Worm (Caenorhabditis elegans): ENCODE measurements around the gene W02H5.19.
"Not testable (repeated sequence)": the region's sequence is repeated elsewhere in the genome, so short reads cannot be mapped to it uniquely, and the experiment has no call there.

DNA sequence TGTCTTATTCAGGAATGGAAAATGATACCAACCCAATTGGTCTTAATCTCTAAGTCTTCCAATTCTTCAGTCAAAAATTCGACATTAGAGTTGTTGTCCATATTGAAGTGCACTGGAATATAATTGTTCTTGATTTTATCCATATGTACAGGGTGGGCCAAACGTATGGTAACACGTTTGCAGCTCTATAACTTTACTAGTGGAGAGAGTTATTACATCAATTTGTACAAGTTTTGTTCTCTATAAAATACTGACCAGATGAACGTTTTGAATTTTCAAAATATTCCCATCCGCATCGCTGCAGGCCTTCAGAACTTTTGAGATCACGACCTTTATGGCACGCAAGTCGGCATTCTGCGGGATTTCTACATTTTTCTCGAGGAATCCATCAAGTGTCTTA lies 39.9 kb upstream of the W02H5.19 start, which contains the start of gene F53E10.5:
- TF ChIP-seq xnd-1 (tag; optimal IDR thresholded peaks at IDR 0.05); unc-62 (GFP tag; optimal IDR thresholded peaks at IDR 0.05); hlh-12 (tag; optimal IDR thresholded peaks at IDR 0.05); zfh-2 (GFP tag; conservative IDR thresholded peaks at IDR 0.05); F37B4.10 (GFP tag; IDR thresholded peaks at IDR 0.05); Y79H2A.3 (GFP tag; conservative IDR thresholded peaks at IDR 0.05); nhr-179 (tag; optimal IDR thresholded peaks at IDR 0.05): not testable (repeated sequence)
